Fruit fly (Drosophila melanogaster) whole organism, embryonic: ENCODE measurements around the gene Jon65Aiii.

Experiments used
- Antp ChIP-seq: fragments of 200-800 bp; sonication (Bioruptor generic); optimal IDR thresholded peaks from 3 replicates; lab custom pipeline; 2016; ENCODE audit warnings: missing biosample characterization, missing genetic modification characterization
- Blimp-1 ChIP-seq: fragments of 200-800 bp; sonication (Bioruptor generic); optimal IDR thresholded peaks from 3 replicates; lab custom pipeline; 2018; ENCODE audit warnings: missing biosample characterization, missing genetic modification characterization, mild to moderate bottlenecking, moderate library complexity, missing genetic modification reagents
- CG10979 ChIP-seq: fragments of 200-800 bp; sonication (Bioruptor generic); optimal IDR thresholded peaks from 2 replicates; lab custom pipeline; 2018; ENCODE audit warnings: missing biosample characterization, mild to moderate bottlenecking, missing genetic modification characterization, moderate library complexity
- CG11247 ChIP-seq: fragments of 200-800 bp; sonication (Bioruptor generic); IDR thresholded peaks from 2 replicates; pipeline ENCODE4 v1.3.6; 2022; ENCODE audit warnings: missing biosample characterization, missing genetic modification characterization
- CG12071 ChIP-seq: fragments of 200-800 bp; sonication (Bioruptor generic); optimal IDR thresholded peaks from 3 replicates; lab custom pipeline; 2018; ENCODE audit warnings: missing biosample characterization, mild to moderate bottlenecking, missing genetic modification characterization
- CG12391 ChIP-seq: fragments of 200-800 bp; sonication (Bioruptor generic); optimal IDR thresholded peaks from 3 replicates; lab custom pipeline; 2018; ENCODE audit warnings: missing biosample characterization, mild to moderate bottlenecking, missing genetic modification characterization, moderate library complexity
- CG13296 ChIP-seq: fragments of 200-800 bp; sonication (Bioruptor generic); optimal IDR thresholded peaks from 3 replicates; lab custom pipeline; 2018; ENCODE audit warnings: missing biosample characterization, mild to moderate bottlenecking, missing genetic modification characterization
- CG17328 ChIP-seq: fragments of 200-800 bp; sonication (Bioruptor generic); IDR thresholded peaks from 2 replicates; pipeline ENCODE4 v1.3.6; 2022; ENCODE audit warnings: missing biosample characterization, missing genetic modification characterization
- CG17385 ChIP-seq: fragments of 200-800 bp; sonication (Bioruptor generic); optimal IDR thresholded peaks from 3 replicates; lab custom pipeline; 2018; ENCODE audit warnings: missing biosample characterization, mild to moderate bottlenecking, missing genetic modification characterization
- CG17612 ChIP-seq: fragments of 200-800 bp; sonication (Bioruptor generic); IDR thresholded peaks from 2 replicates; pipeline ENCODE4 v1.3.6; 2022; ENCODE audit warnings: missing biosample characterization, missing genetic modification characterization
- CG17802 ChIP-seq: fragments of 200-800 bp; sonication (Bioruptor generic); optimal IDR thresholded peaks from 2 replicates; lab custom pipeline; 2018; ENCODE audit warnings: missing biosample characterization, mild to moderate bottlenecking, missing genetic modification characterization, moderate library complexity
- CG2116 ChIP-seq: fragments of 200-800 bp; sonication (Bioruptor generic); optimal IDR thresholded peaks from 3 replicates; lab custom pipeline; 2018; ENCODE audit warnings: missing biosample characterization, mild to moderate bottlenecking, missing genetic modification characterization
- CG2199 ChIP-seq: fragments of 200-800 bp; sonication (Bioruptor generic); IDR thresholded peaks from 3 replicates; pipeline ENCODE4 v1.3.6; 2022; ENCODE audit warnings: missing biosample characterization, missing genetic modification characterization
- CG2875 ChIP-seq: fragments of 200-800 bp; sonication (Bioruptor generic); optimal IDR thresholded peaks from 2 replicates; lab custom pipeline; 2017; ENCODE audit warnings: missing biosample characterization, mild to moderate bottlenecking, missing genetic modification characterization, missing genetic modification reagents
- CG2889 ChIP-seq: fragments of 200-800 bp; sonication (Bioruptor generic); IDR thresholded peaks from 3 replicates; pipeline ENCODE4 v1.3.6; 2022; ENCODE audit warnings: missing biosample characterization, missing genetic modification characterization
- CG30431 ChIP-seq: fragments of 200-800 bp; sonication (Bioruptor generic); optimal IDR thresholded peaks from 2 replicates; lab custom pipeline; 2017; ENCODE audit warnings: missing biosample characterization, missing genetic modification characterization
- CG3281 ChIP-seq: fragments of 200-800 bp; sonication (Bioruptor generic); optimal IDR thresholded peaks from 3 replicates; lab custom pipeline; 2017; ENCODE audit warnings: missing biosample characterization, mild to moderate bottlenecking, missing genetic modification characterization
- CG34422 ChIP-seq: fragments of 200-800 bp; sonication (Bioruptor generic); IDR thresholded peaks from 3 replicates; pipeline ENCODE4 v1.3.6; 2022; ENCODE audit warnings: missing biosample characterization, missing genetic modification characterization
- CG4730 ChIP-seq: fragments of 200-800 bp; sonication (Bioruptor generic); IDR thresholded peaks from 2 replicates; pipeline ENCODE4 v1.3.6; 2022; ENCODE audit warnings: missing biosample characterization, missing genetic modification characterization
- CG5180 ChIP-seq: fragments of 200-800 bp; sonication (Bioruptor generic); optimal IDR thresholded peaks from 3 replicates; lab custom pipeline; 2017; ENCODE audit warnings: missing biosample characterization, missing genetic modification characterization, mild to moderate bottlenecking, moderate library complexity, missing genetic modification reagents
- CG5245 ChIP-seq: fragments of 200-800 bp; sonication (Bioruptor generic); optimal IDR thresholded peaks from 3 replicates; lab custom pipeline; 2016; ENCODE audit warnings: missing biosample characterization, missing genetic modification characterization
- CG6765 ChIP-seq: fragments of 200-800 bp; sonication (Bioruptor generic); optimal IDR thresholded peaks from 3 replicates; lab custom pipeline; 2017; ENCODE audit warnings: missing biosample characterization, mild to moderate bottlenecking, missing genetic modification characterization
- CG7786 ChIP-seq: fragments of 200-800 bp; sonication (Bioruptor generic); optimal IDR thresholded peaks from 2 replicates; lab custom pipeline; 2016; ENCODE audit warnings: missing biosample characterization, missing genetic modification characterization
- CG8478 ChIP-seq: fragments of >200 bp; optimal IDR thresholded peaks from 2 replicates; lab custom pipeline; 2018
- CG9932 ChIP-seq: fragments of 200-800 bp; sonication (Bioruptor generic); IDR thresholded peaks from 2 replicates; pipeline ENCODE4 v1.3.6; 2022; ENCODE audit warnings: missing biosample characterization, missing genetic modification characterization
- Chrac-16 ChIP-seq: fragments of 200-800 bp; sonication (Bioruptor generic); optimal IDR thresholded peaks from 3 replicates; lab custom pipeline; 2016; ENCODE audit warnings: missing biosample characterization, missing genetic modification characterization
- ERR ChIP-seq: fragments of 200-800 bp; sonication (Bioruptor generic); optimal IDR thresholded peaks from 2 replicates; lab custom pipeline; 2016; ENCODE audit warnings: missing biosample characterization, missing genetic modification characterization
- HLH3B ChIP-seq: fragments of 200-800 bp; sonication (Bioruptor generic); IDR thresholded peaks from 2 replicates; pipeline ENCODE4 v1.3.6; 2022; ENCODE audit warnings: missing biosample characterization, missing genetic modification characterization
- HLH4C ChIP-seq: fragments of 200-800 bp; sonication (Bioruptor generic); IDR thresholded peaks from 3 replicates; pipeline ENCODE4 v1.3.6; 2022; ENCODE audit warnings: missing biosample characterization, missing genetic modification characterization; ENCODE audit not compliant: partially characterized antibody
- HmgZ ChIP-seq: fragments of 200-800 bp; sonication (Bioruptor generic); optimal IDR thresholded peaks from 2 replicates; lab custom pipeline; 2018; ENCODE audit warnings: missing biosample characterization, mild to moderate bottlenecking, missing genetic modification characterization
- Hsf ChIP-seq: fragments of 200-800 bp; sonication (Bioruptor generic); optimal IDR thresholded peaks from 3 replicates; lab custom pipeline; 2016; ENCODE audit warnings: missing biosample characterization, missing genetic modification characterization
- Jarid2 ChIP-seq: fragments of 200-800 bp; sonication (Bioruptor generic); optimal IDR thresholded peaks from 3 replicates; lab custom pipeline; 2017; ENCODE audit warnings: mild to moderate bottlenecking, missing biosample characterization, missing genetic modification reagents, missing genetic modification characterization
- MTF-1 ChIP-seq: fragments of 200-800 bp; sonication (Bioruptor generic); optimal IDR thresholded peaks from 2 replicates; lab custom pipeline; 2018; ENCODE audit warnings: missing biosample characterization, mild to moderate bottlenecking, missing genetic modification characterization, borderline replicate concordance
- Mad ChIP-seq: fragments of 200-800 bp; sonication (Bioruptor generic); optimal IDR thresholded peaks from 2 replicates; lab custom pipeline; 2016; ENCODE audit warnings: missing biosample characterization, missing genetic modification characterization
- NfI ChIP-seq: fragments of 200-800 bp; sonication (Bioruptor generic); optimal IDR thresholded peaks from 3 replicates; lab custom pipeline; 2018; ENCODE audit warnings: missing biosample characterization, mild to moderate bottlenecking, missing genetic modification characterization, moderate library complexity
- Sin3A ChIP-seq: fragments of >200 bp; optimal IDR thresholded peaks from 2 replicates; lab custom pipeline; 2018
- Spps ChIP-seq: fragments of 200-800 bp; sonication (Bioruptor generic); optimal IDR thresholded peaks from 2 replicates; lab custom pipeline; 2018; ENCODE audit warnings: missing biosample characterization, mild to moderate bottlenecking, missing genetic modification characterization
- bowl ChIP-seq: fragments of 200-800 bp; sonication (Bioruptor generic); IDR thresholded peaks from 2 replicates; pipeline ENCODE4 v1.3.6; 2022; ENCODE audit warnings: missing biosample characterization, missing genetic modification characterization
- cg ChIP-seq: fragments of 200-800 bp; sonication (Bioruptor generic); optimal IDR thresholded peaks from 3 replicates; lab custom pipeline; 2019; ENCODE audit warnings: missing biosample characterization, mild to moderate bottlenecking, missing genetic modification characterization, moderate library complexity
- chm ChIP-seq: fragments of 200-800 bp; sonication (Bioruptor generic); IDR thresholded peaks from 2 replicates; pipeline ENCODE4 v1.3.6; 2022; ENCODE audit warnings: missing biosample characterization, missing genetic modification characterization
- croc ChIP-seq: fragments of 200-800 bp; sonication (Bioruptor generic); conservative IDR thresholded peaks from 3 replicates; pipeline ENCODE4 v1.3.6; 2022; ENCODE audit warnings: missing biosample characterization, missing genetic modification characterization
- fd102C ChIP-seq: fragments of 200-800 bp; sonication (Bioruptor generic); optimal IDR thresholded peaks from 2 replicates; lab custom pipeline; 2018; ENCODE audit warnings: missing biosample characterization, mild to moderate bottlenecking, missing genetic modification characterization, moderate library complexity
- hth ChIP-seq: fragments of >200 bp; optimal IDR thresholded peaks from 2 replicates; lab custom pipeline; 2017; ENCODE audit warnings: inconsistent platforms
- lilli ChIP-seq: fragments of 200-800 bp; sonication (Bioruptor generic); optimal IDR thresholded peaks from 3 replicates; lab custom pipeline; 2016; ENCODE audit warnings: missing biosample characterization, missing genetic modification characterization
- lola ChIP-seq, 3 experiments: fragments of >200 bp in 2 of 3; fragments of 200-800 bp in 1 of 3; sonication (Bioruptor generic) in 1 of 3; optimal IDR thresholded peaks; 2 replicates each; lab custom pipeline; 2017 to 2019; ENCODE audit warnings: missing biosample characterization in 3 of 3, missing genetic modification characterization in 3 of 3, mild to moderate bottlenecking in 1 of 3, moderate library complexity in 1 of 3
- phol ChIP-seq: fragments of 200-800 bp; sonication (Bioruptor generic); optimal IDR thresholded peaks from 3 replicates; lab custom pipeline; 2018; ENCODE audit warnings: missing biosample characterization, mild to moderate bottlenecking, missing genetic modification characterization, moderate library complexity
- prd ChIP-seq, 3 experiments: fragments of >200 bp in 2 of 3; fragments of 200-800 bp in 1 of 3; sonication (Bioruptor generic) in 1 of 3; optimal IDR thresholded peaks in 2 of 3; IDR thresholded peaks in 1 of 3; 2 replicates in 2 of 3; 3 replicates in 1 of 3; pipeline versions ENCODE4 v1.3.6 to Lab custom; 2017 to 2022; ENCODE audit warnings: missing biosample characterization in 1 of 3, missing genetic modification characterization in 1 of 3
- sens ChIP-seq: fragments of 200-800 bp; sonication (Bioruptor generic); peaks from one replicate; lab custom pipeline; 2016; ENCODE audit warnings: missing biosample characterization, missing genetic modification characterization
- slbo ChIP-seq: fragments of 200-800 bp; sonication (Bioruptor generic); IDR thresholded peaks from 2 replicates; pipeline ENCODE4 v1.3.6; 2022; ENCODE audit warnings: missing biosample characterization, missing genetic modification characterization
- tna ChIP-seq: fragments of 200-800 bp; sonication (Bioruptor generic); IDR thresholded peaks from 2 replicates; pipeline ENCODE4 v1.3.6; 2022; ENCODE audit warnings: missing biosample characterization, missing genetic modification characterization; ENCODE audit not compliant: partially characterized antibody
- zfh1 ChIP-seq: fragments of 200-800 bp; sonication (Bioruptor generic); IDR thresholded peaks from 3 replicates; pipeline ENCODE4 v1.3.6; 2022; ENCODE audit warnings: missing biosample characterization, missing genetic modification characterization

Gene Jon65Aiii

dm6 chr3L:6054803-6055202 lies 4.2 kb downstream of the Jon65Aiii start, which contains the start of gene tant (continued):
- peak; percentile 24 for TF ChIP-seq CG12391
- TF ChIP-seq CG17328 (GFP tag; lab: Robert Waterston, UW), result no peak
- TF ChIP-seq CG2116 (GFP tag; lab: Kevin White, UChicago), result peak; percentile 94
- TF ChIP-seq CG2199 (GFP tag; lab: Robert Waterston, UW), result no peak
- TF ChIP-seq Sin3A (lab: Kevin White, UChicago), result peak; percentile 88
- TF ChIP-seq Antp (GFP tag; lab: Kevin White, UChicago), result peak; percentile 2
- no peak for TF ChIP-seq cg (GFP tag; lab: Kevin White, UChicago)
- TF ChIP-seq CG2875 (GFP tag; lab: Kevin White, UChicago), result no peak
- no peak for TF ChIP-seq CG17802 (tag; lab: Kevin White, UChicago)
- no peak for TF ChIP-seq HLH3B (GFP tag; lab: Robert Waterston, UW)
- peak; percentile 49 for TF ChIP-seq HmgZ (tag; lab: Kevin White, UChicago)
- TF ChIP-seq lilli, result no peak
- TF ChIP-seq CG11247 (GFP tag; lab: Robert Waterston, UW), result no peak
- no peak for TF ChIP-seq CG6765
- peak; percentile 6 for TF ChIP-seq Hsf (GFP tag; lab: Kevin White, UChicago)
- TF ChIP-seq croc, result no peak
- no peak for TF ChIP-seq Chrac-16
- TF ChIP-seq CG9932, result peak; percentile 37; the same call in 1 of the 2 replicates
- TF ChIP-seq ERR (GFP tag; lab: Kevin White, UChicago), result no peak
- TF ChIP-seq hth (lab: Kevin White, UChicago), result no peak
- TF ChIP-seq HLH4C (GFP tag; lab: Robert Waterston, UW), result peak; percentile 89
- TF ChIP-seq CG17385 (GFP tag; lab: Kevin White, UChicago), result no peak
- TF ChIP-seq slbo (GFP tag; lab: Robert Waterston, UW), result no peak
- TF ChIP-seq CG5245 (GFP tag; lab: Kevin White, UChicago), result no peak
- no peak for TF ChIP-seq CG2889 (GFP tag; lab: Robert Waterston, UW)
- peak; percentile 12 for TF ChIP-seq CG10979
- no peak for TF ChIP-seq CG13296 (GFP tag; lab: Kevin White, UChicago)
- TF ChIP-seq CG7786, result no peak
- no peak for TF ChIP-seq MTF-1
- TF ChIP-seq Jarid2 (GFP tag; lab: Kevin White, UChicago), result peak; percentile 15
- TF ChIP-seq tna (GFP tag; lab: Robert Waterston, UW), result peak; percentile 80
- TF ChIP-seq CG4730, result no peak
- TF ChIP-seq CG3281 (GFP tag; lab: Kevin White, UChicago), result no peak

dm6 chr3L:6059062-6059708 lies 8.6 kb downstream of the Jon65Aiii start, which contains the start of gene CG6592:
TSS of gene CG6592 (plus strand) at chr3L:6059658.
- no peak for TF ChIP-seq CG5180
- TF ChIP-seq NfI (GFP tag; lab: Kevin White, UChicago), result peak; percentile 51
- TF ChIP-seq CG30431 (GFP tag; lab: Kevin White, UChicago), result peak; percentile 87
- peak; percentile 45 for TF ChIP-seq Mad (GFP tag; lab: Kevin White, UChicago)
- TF ChIP-seq zfh1 (GFP tag; lab: Robert Waterston, UW), result peak; percentile 61; the same call in 1 of the 3 replicates
- no peak for TF ChIP-seq CG12071 (GFP tag; lab: Kevin White, UChicago)
- no peak for TF ChIP-seq prd (optimal IDR thresholded peaks at IDR 0.05; lab: Kevin White, UChicago)
- peak; percentile 76 for TF ChIP-seq prd (GFP tag; IDR thresholded peaks at IDR 0.05; lab: Robert Waterston, UW)
- TF ChIP-seq CG34422, result peak; percentile 22; the same call in 1 of the 3 replicates
- TF ChIP-seq fd102C (GFP tag; lab: Kevin White, UChicago), result peak; percentile 85
- TF ChIP-seq CG17612 (GFP tag; lab: Robert Waterston, UW), result no peak
- peak; percentile 62 for TF ChIP-seq phol (tag; lab: Kevin White, UChicago)
- TF ChIP-seq sens (GFP tag; lab: Kevin White, UChicago), result peak; percentile 80
- TF ChIP-seq lola (GFP tag; optimal IDR thresholded peaks at IDR 0.05; lab: Kevin White, UChicago), result peak in 1 of 3 experiments; percentile 63
- peak; percentile 82 for TF ChIP-seq CG8478 (lab: Kevin White, UChicago)
- no peak for TF ChIP-seq Blimp-1 (GFP tag; lab: Kevin White, UChicago)
- no peak for TF ChIP-seq Spps (tag; lab: Kevin White, UChicago)
- TF ChIP-seq bowl (GFP tag; lab: Robert Waterston, UW), result no peak
- peak; percentile 70; the same call in 1 of the 2 replicates for TF ChIP-seq chm
- TF ChIP-seq CG17328 (GFP tag; lab: Robert Waterston, UW), result peak; percentile 76
